Fruit fly (Drosophila melanogaster) whole organism, prepupa: ENCODE results near the gene CG9119.

Experiments
- Blimp-1 ChIP-seq: fragments of 200-800 bp; sonication (Bioruptor generic); optimal IDR thresholded peaks from 3 replicates; lab custom pipeline; 2017; ENCODE audit warnings: missing biosample characterization, missing genetic modification characterization, mild to moderate bottlenecking, moderate library complexity, missing genetic modification reagents
- CG10631 ChIP-seq: fragments of 200-800 bp; sonication (Bioruptor generic); optimal IDR thresholded peaks from 2 replicates; lab custom pipeline; 2016; ENCODE audit warnings: missing biosample characterization, missing genetic modification characterization
- CG10669 ChIP-seq: fragments of 200-800 bp; sonication (Bioruptor generic); optimal IDR thresholded peaks from 3 replicates; lab custom pipeline; 2018; ENCODE audit warnings: missing biosample characterization, mild to moderate bottlenecking, missing genetic modification characterization, moderate library complexity
- CG15336 ChIP-seq: fragments of 200-800 bp; sonication (Bioruptor generic); IDR thresholded peaks from 2 replicates; pipeline ENCODE4 v1.3.6; 2022; ENCODE audit warnings: missing biosample characterization, missing genetic modification characterization
- CG1621 ChIP-seq: fragments of 200-800 bp; sonication (Bioruptor generic); optimal IDR thresholded peaks from 3 replicates; lab custom pipeline; 2018; ENCODE audit warnings: missing biosample characterization, mild to moderate bottlenecking, missing genetic modification characterization
- CG16779 ChIP-seq: fragments of 200-800 bp; sonication (Bioruptor generic); optimal IDR thresholded peaks from 3 replicates; lab custom pipeline; 2017; ENCODE audit warnings: missing biosample characterization, mild to moderate bottlenecking, missing genetic modification characterization
- CG3032 ChIP-seq: fragments of 200-800 bp; optimal IDR thresholded peaks from 2 replicates; lab custom pipeline; 2019; ENCODE audit warnings: missing biosample characterization, mild to moderate bottlenecking, missing genetic modification characterization, moderate library complexity
- CG31627 ChIP-seq: fragments of 200-800 bp; sonication (Bioruptor generic); optimal IDR thresholded peaks from 3 replicates; lab custom pipeline; 2016; ENCODE audit warnings: missing biosample characterization, missing genetic modification characterization
- CG32006 ChIP-seq: fragments of 200-800 bp; sonication (Bioruptor generic); optimal IDR thresholded peaks from 3 replicates; lab custom pipeline; 2017; ENCODE audit warnings: missing biosample characterization, mild to moderate bottlenecking, missing genetic modification characterization
- CG34406 ChIP-seq: fragments of 200-800 bp; sonication (Bioruptor generic); optimal IDR thresholded peaks from 3 replicates; lab custom pipeline; 2016; ENCODE audit warnings: missing biosample characterization, missing genetic modification characterization
- CG4318 ChIP-seq: fragments of 200-800 bp; sonication (Bioruptor generic); optimal IDR thresholded peaks from 3 replicates; lab custom pipeline; 2017; ENCODE audit warnings: missing biosample characterization, mild to moderate bottlenecking, missing genetic modification characterization
- CG6276 ChIP-seq: fragments of 200-800 bp; sonication (Bioruptor generic); optimal IDR thresholded peaks from 2 replicates; lab custom pipeline; 2017; ENCODE audit warnings: missing biosample characterization, mild to moderate bottlenecking, missing genetic modification characterization
- CG6792 ChIP-seq: fragments of 200-800 bp; sonication (Bioruptor generic); optimal IDR thresholded peaks from 3 replicates; lab custom pipeline; 2016; ENCODE audit warnings: missing biosample characterization, missing genetic modification characterization
- CG6808 ChIP-seq: fragments of 200-800 bp; sonication (Bioruptor generic); optimal IDR thresholded peaks from 3 replicates; lab custom pipeline; 2017; ENCODE audit warnings: missing biosample characterization, missing genetic modification characterization, mild to moderate bottlenecking, moderate library complexity, missing genetic modification reagents
- CG7368 ChIP-seq: fragments of 200-800 bp; sonication (Bioruptor generic); optimal IDR thresholded peaks from 3 replicates; lab custom pipeline; 2016; ENCODE audit warnings: missing biosample characterization, missing genetic modification characterization
- CG8319 ChIP-seq: fragments of 200-800 bp; sonication (Bioruptor generic); optimal IDR thresholded peaks from 3 replicates; lab custom pipeline; 2016; ENCODE audit warnings: missing biosample characterization, missing genetic modification characterization
- CG8632 ChIP-seq: fragments of 200-800 bp; sonication (Bioruptor generic); optimal IDR thresholded peaks from 3 replicates; lab custom pipeline; 2016; ENCODE audit warnings: missing biosample characterization, missing genetic modification characterization
- Eip75B ChIP-seq: fragments of 200-800 bp; sonication (Bioruptor generic); optimal IDR thresholded peaks from 3 replicates; lab custom pipeline; 2016; ENCODE audit warnings: missing biosample characterization, missing genetic modification characterization
- Eip78C ChIP-seq: fragments of 200-800 bp; sonication (Bioruptor generic); peaks from one replicate; lab custom pipeline; 2016; ENCODE audit warnings: missing biosample characterization, missing genetic modification characterization
- Eip93F ChIP-seq: fragments of 200-800 bp; sonication (Bioruptor generic); optimal IDR thresholded peaks from 2 replicates; lab custom pipeline; 2016; ENCODE audit warnings: missing biosample characterization, mild to moderate bottlenecking, missing genetic modification characterization
- Ets96B ChIP-seq: fragments of 200-800 bp; optimal IDR thresholded peaks from 2 replicates; lab custom pipeline; 2019; ENCODE audit warnings: missing biosample characterization, mild to moderate bottlenecking, missing genetic modification characterization, moderate library complexity
- Gug ChIP-seq: fragments of 200-800 bp; sonication (Bioruptor generic); IDR thresholded peaks from 2 replicates; pipeline ENCODE4 v1.3.6; 2022; ENCODE audit warnings: missing biosample characterization, missing genetic modification characterization
- Hr39 ChIP-seq: fragments of 200-800 bp; sonication (Bioruptor generic); optimal IDR thresholded peaks from 2 replicates; lab custom pipeline; 2016; ENCODE audit warnings: missing biosample characterization, missing genetic modification characterization
- Hr4 ChIP-seq: fragments of 200-800 bp; sonication (Bioruptor generic); optimal IDR thresholded peaks from 3 replicates; lab custom pipeline; 2016; ENCODE audit warnings: missing biosample characterization, missing genetic modification characterization
- Met ChIP-seq: fragments of 200-800 bp; sonication (Bioruptor generic); optimal IDR thresholded peaks from 3 replicates; lab custom pipeline; 2016; ENCODE audit warnings: missing biosample characterization, missing genetic modification characterization
- OdsH ChIP-seq: fragments of 200-800 bp; sonication (Bioruptor generic); optimal IDR thresholded peaks from 3 replicates; lab custom pipeline; 2016; ENCODE audit warnings: missing biosample characterization, missing genetic modification characterization
- Smox ChIP-seq: fragments of 200-800 bp; sonication (Bioruptor generic); optimal IDR thresholded peaks from 3 replicates; lab custom pipeline; 2016; ENCODE audit warnings: missing biosample characterization, missing genetic modification characterization
- Sox102F ChIP-seq: fragments of 200-800 bp; sonication (Bioruptor generic); optimal IDR thresholded peaks from 2 replicates; lab custom pipeline; 2016; ENCODE audit warnings: missing biosample characterization, mild to moderate bottlenecking, missing genetic modification characterization
- Sox14 ChIP-seq: fragments of 200-800 bp; sonication (Bioruptor generic); optimal IDR thresholded peaks from 3 replicates; lab custom pipeline; 2016; ENCODE audit warnings: missing biosample characterization, missing genetic modification characterization
- Sox15 ChIP-seq: fragments of 200-800 bp; sonication (Bioruptor generic); optimal IDR thresholded peaks from 3 replicates; lab custom pipeline; 2016; ENCODE audit warnings: missing biosample characterization, missing genetic modification characterization
- achi ChIP-seq: fragments of 200-800 bp; sonication (Bioruptor generic); optimal IDR thresholded peaks from 3 replicates; lab custom pipeline; 2016; ENCODE audit warnings: missing biosample characterization, missing genetic modification characterization
- acj6 ChIP-seq: fragments of 200-800 bp; sonication (Bioruptor generic); optimal IDR thresholded peaks from 3 replicates; lab custom pipeline; 2016; ENCODE audit warnings: missing biosample characterization, missing genetic modification characterization
- dac ChIP-seq: fragments of 200-800 bp; sonication (Bioruptor generic); optimal IDR thresholded peaks from 2 replicates; lab custom pipeline; 2017; ENCODE audit warnings: missing biosample characterization, mild to moderate bottlenecking, missing genetic modification characterization
- eg ChIP-seq: fragments of 200-800 bp; sonication (Bioruptor generic); IDR thresholded peaks from 3 replicates; pipeline ENCODE4 v1.3.6; 2022; ENCODE audit warnings: missing biosample characterization, missing genetic modification characterization
- esn ChIP-seq: fragments of 200-800 bp; sonication (Bioruptor generic); optimal IDR thresholded peaks from 2 replicates; lab custom pipeline; 2016; ENCODE audit warnings: missing biosample characterization, mild to moderate bottlenecking, missing genetic modification characterization, moderate library complexity
- fd59A ChIP-seq: fragments of 200-800 bp; sonication (Bioruptor generic); optimal IDR thresholded peaks from 2 replicates; lab custom pipeline; 2017; ENCODE audit warnings: missing biosample characterization, mild to moderate bottlenecking, missing genetic modification characterization, missing genetic modification reagents
- fd85E ChIP-seq: fragments of 200-800 bp; sonication (Bioruptor generic); optimal IDR thresholded peaks from 3 replicates; lab custom pipeline; 2016; ENCODE audit warnings: missing biosample characterization, missing genetic modification characterization
- fkh ChIP-seq: fragments of 200-800 bp; sonication (Bioruptor generic); optimal IDR thresholded peaks from 3 replicates; lab custom pipeline; 2017; ENCODE audit warnings: missing biosample characterization, mild to moderate bottlenecking, missing genetic modification characterization, moderate library complexity
- lz ChIP-seq: fragments of 200-800 bp; sonication (Bioruptor generic); optimal IDR thresholded peaks from 3 replicates; lab custom pipeline; 2016; ENCODE audit warnings: missing biosample characterization, missing genetic modification characterization
- net ChIP-seq: fragments of 200-800 bp; sonication (Bioruptor generic); optimal IDR thresholded peaks from 3 replicates; lab custom pipeline; 2016; ENCODE audit warnings: missing biosample characterization, missing genetic modification characterization
- pdm3 ChIP-seq: fragments of 200-800 bp; sonication (Bioruptor generic); optimal IDR thresholded peaks from 3 replicates; lab custom pipeline; 2016; ENCODE audit warnings: missing biosample characterization, missing genetic modification characterization
- salr ChIP-seq, 2 experiments: fragments of 200-800 bp; sonication (Bioruptor generic); optimal IDR thresholded peaks; 3 replicates each; lab custom pipeline; 2016 to 2018; ENCODE audit warnings: missing biosample characterization in 2 of 2, missing genetic modification characterization in 2 of 2, mild to moderate bottlenecking in 1 of 2
- vri ChIP-seq: fragments of 200-800 bp; sonication (Bioruptor generic); optimal IDR thresholded peaks from 3 replicates; lab custom pipeline; 2016; ENCODE audit warnings: missing biosample characterization, mild to moderate bottlenecking, missing genetic modification characterization

CG9119 gene

DNA sequence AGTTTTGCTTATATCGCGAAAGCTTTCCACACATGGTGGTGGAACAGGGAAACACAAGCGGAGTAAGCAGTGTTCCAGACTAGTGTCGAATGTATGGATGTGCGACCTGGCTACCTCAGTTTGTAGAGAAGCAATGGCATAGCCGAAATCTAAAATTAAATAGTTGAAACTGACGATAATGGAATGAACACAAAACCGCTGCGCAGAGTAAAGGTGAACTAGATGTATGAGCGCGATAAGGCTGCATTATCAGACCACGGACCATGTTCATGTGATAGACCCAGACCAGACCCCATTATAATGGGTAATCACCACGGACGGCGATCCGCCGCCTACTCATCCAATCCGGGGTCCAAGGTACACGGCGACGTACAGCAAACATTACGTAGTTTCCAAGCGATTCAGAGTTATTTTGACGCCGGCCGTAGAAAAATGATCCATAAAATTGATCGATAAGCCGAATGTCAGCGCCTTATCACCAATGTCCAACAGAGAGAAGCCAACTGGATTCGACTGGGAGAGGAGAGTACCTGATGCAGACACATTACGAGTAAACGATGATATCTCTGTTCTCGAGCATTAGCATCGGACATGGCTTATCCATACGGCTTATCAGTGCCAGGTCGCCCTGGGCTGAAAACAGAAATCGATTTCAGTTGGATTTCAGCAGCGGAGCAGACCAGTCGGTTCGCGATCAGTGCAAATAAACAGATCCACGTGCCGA, 15.5 kb downstream of the CG9119 start, which contains the start of gene CG13912 (continued):
- TF ChIP-seq OdsH (GFP tag; lab: Kevin White, UChicago) (no peak), CG6808 (peak; percentile 58), achi (GFP tag; lab: Kevin White, UChicago) (no peak), fkh (GFP tag; lab: Kevin White, UChicago) (peak; percentile 48), net (GFP tag; lab: Kevin White, UChicago) (no peak), CG16779 (tag; lab: Kevin White, UChicago) (peak; percentile 1), CG15336 (GFP tag; lab: Robert Waterston, UW) (no peak), CG10631 (GFP tag; lab: Kevin White, UChicago) (no peak), CG6792 (no peak), dac (GFP tag; lab: Kevin White, UChicago) (no peak), CG7368 (GFP tag; lab: Kevin White, UChicago) (no peak), eg (no peak), pdm3 (GFP tag; lab: Kevin White, UChicago) (no peak), fd85E (GFP tag; lab: Kevin White, UChicago) (no peak), CG32006 (GFP tag; lab: Kevin White, UChicago) (no peak), CG6276 (GFP tag; lab: Kevin White, UChicago) (peak; percentile 59), Eip75B (no peak), Sox102F (GFP tag; lab: Kevin White, UChicago) (no peak), Gug (no peak), Sox14 (GFP tag; lab: Kevin White, UChicago) (no peak), vri (peak; percentile 62), CG1621 (tag; lab: Kevin White, UChicago) (no peak), CG3032 (no peak), salr (GFP tag; optimal IDR thresholded peaks at IDR 0.05; lab: Kevin White, UChicago) (no peak), Eip78C (no peak), Hr4 (GFP tag; lab: Kevin White, UChicago) (no peak)

- TF ChIP-seq lz (GFP tag; lab: Kevin White, UChicago) = peak; percentile 5
- peak; percentile 14 for TF ChIP-seq CG34406
- no peak for TF ChIP-seq fd85E (GFP tag; lab: Kevin White, UChicago)
- TF ChIP-seq CG31627 = peak; percentile 1
- peak; percentile 0 for TF ChIP-seq Sox15
- TF ChIP-seq CG8632 (GFP tag; lab: Kevin White, UChicago) = no peak
- peak; percentile 30; the same call in 1 of the 2 replicates for TF ChIP-seq CG15336 (GFP tag; lab: Robert Waterston, UW)
- no peak for TF ChIP-seq CG8319 (GFP tag; lab: Kevin White, UChicago)
- peak; percentile 1 for TF ChIP-seq CG10669 (GFP tag; lab: Kevin White, UChicago)
- peak; percentile 7 for TF ChIP-seq Ets96B (tag; lab: Kevin White, UChicago)
- peak; percentile 25 for TF ChIP-seq esn (GFP tag; lab: Kevin White, UChicago)
- no peak for TF ChIP-seq CG4318 (GFP tag; lab: Kevin White, UChicago)
- TF ChIP-seq CG32006 (GFP tag; lab: Kevin White, UChicago) = peak; percentile 28
- no peak for TF ChIP-seq Eip93F (GFP tag; lab: Kevin White, UChicago)
- no peak for TF ChIP-seq Eip75B
- no peak for TF ChIP-seq fkh (GFP tag; lab: Kevin White, UChicago)
- peak; percentile 10 for TF ChIP-seq CG6792
- TF ChIP-seq eg = no peak
- peak; percentile 2 for TF ChIP-seq Smox (GFP tag; lab: Kevin White, UChicago)
- peak; percentile 16 for TF ChIP-seq fd59A (GFP tag; lab: Kevin White, UChicago)
- TF ChIP-seq Blimp-1 (GFP tag; lab: Kevin White, UChicago) = no peak
- TF ChIP-seq dac (GFP tag; lab: Kevin White, UChicago) = no peak
- TF ChIP-seq Sox14 (GFP tag; lab: Kevin White, UChicago) = peak; percentile 9
- TF ChIP-seq Met (GFP tag; lab: Kevin White, UChicago) = peak; percentile 32
- peak; percentile 23 for TF ChIP-seq CG3032
- no peak for TF ChIP-seq acj6 (GFP tag; lab: Kevin White, UChicago)
- TF ChIP-seq pdm3 (GFP tag; lab: Kevin White, UChicago) = peak; percentile 0
- no peak for TF ChIP-seq CG1621 (tag; lab: Kevin White, UChicago)
- TF ChIP-seq CG7368 (GFP tag; lab: Kevin White, UChicago) = no peak
- peak; percentile 15 for TF ChIP-seq OdsH (GFP tag; lab: Kevin White, UChicago)
- peak; percentile 13 for TF ChIP-seq Hr39 (GFP tag; lab: Kevin White, UChicago)
- no peak for TF ChIP-seq net (GFP tag; lab: Kevin White, UChicago)
Measured at dm6 chr3L:1183467-1183866, 21.1 kb downstream of the CG9119 start.
